Worm (Caenorhabditis elegans): ENCODE data around the gene picd-1.

DNA sequence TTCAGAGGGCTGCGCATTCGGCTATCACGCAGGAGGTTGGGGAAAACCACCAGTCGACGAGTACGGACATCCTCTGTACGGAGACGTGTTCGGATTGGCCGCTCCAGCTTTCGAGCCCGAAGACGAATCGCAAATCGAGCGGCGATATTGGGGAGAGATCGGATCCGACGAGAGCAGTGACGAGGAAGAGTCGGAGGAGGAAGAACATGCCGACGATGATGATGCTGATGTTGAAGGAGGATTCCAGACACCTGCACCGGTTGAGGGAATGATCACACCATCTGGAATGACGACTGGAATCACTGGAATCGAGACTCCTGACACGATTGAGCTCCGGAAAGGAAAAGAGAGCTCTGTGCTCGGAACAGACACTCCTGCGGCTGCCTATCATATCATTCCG lies 25.6 kb downstream of the picd-1 start:
- TF ChIP-seq ztf-29 (GFP tag; IDR thresholded peaks at IDR 0.05), result no peak
- no peak for TF ChIP-seq cog-1 (tag; optimal IDR thresholded peaks at IDR 0.05)
- TF ChIP-seq flt-1 (GFP tag; IDR thresholded peaks at IDR 0.05), result no peak
- no peak for TF ChIP-seq T22C8.4 (GFP tag; IDR thresholded peaks at IDR 0.05)
- no peak for TF ChIP-seq klf-2 (GFP tag; conservative IDR thresholded peaks at IDR 0.05)
- TF ChIP-seq ztf-23 (GFP tag; IDR thresholded peaks at IDR 0.05), result no peak
